Worm (Caenorhabditis elegans) whole organism, L2 larva: ENCODE measurements around the gene T28F12.1.

Source experiments
- blmp-1 ChIP-seq: sonication (generic microtip); optimal IDR thresholded peaks from 2 replicates; lab custom pipeline; 2017; ENCODE audit warnings: missing genetic modification characterization, mild to moderate bottlenecking, missing compliant biosample characterization, antibody characterized with exemption, moderate library complexity; ENCODE audit not compliant: insufficient read depth
- nhr-12 ChIP-seq: fragments of 150-350 bp; optimal IDR thresholded peaks from 2 replicates; lab custom pipeline; 2014; ENCODE audit warnings: missing biosample characterization, missing genetic modification characterization
- nhr-23 ChIP-seq: fragments of 150-350 bp; optimal IDR thresholded peaks from 2 replicates; lab custom pipeline; 2014; ENCODE audit warnings: missing biosample characterization, missing genetic modification reagents, missing genetic modification characterization
- nhr-237 ChIP-seq: fragments of 150-350 bp; optimal IDR thresholded peaks from 2 replicates; lab custom pipeline; 2014; ENCODE audit warnings: missing biosample characterization, missing genetic modification characterization
- sem-4 ChIP-seq: fragments of 150-350 bp; optimal IDR thresholded peaks from 2 replicates; lab custom pipeline; 2014; ENCODE audit warnings: missing biosample characterization, missing genetic modification reagents, missing genetic modification characterization
- snpc-4 ChIP-seq: fragments of 150-350 bp; optimal IDR thresholded peaks from 2 replicates; lab custom pipeline; 2014; ENCODE audit warnings: missing biosample characterization, missing genetic modification characterization
- unc-62 ChIP-seq: fragments of 150-350 bp; optimal IDR thresholded peaks from 2 replicates; lab custom pipeline; 2014; ENCODE audit warnings: missing biosample characterization, missing genetic modification reagents, missing genetic modification characterization
- zag-1 ChIP-seq: fragments of 150-350 bp; optimal IDR thresholded peaks from 2 replicates; lab custom pipeline; 2014; ENCODE audit warnings: missing biosample characterization, missing genetic modification characterization

ce11 chrV:4527934-4528333, 15.1 kb downstream of the T28F12.1 start:
- TF ChIP-seq sem-4 (tag; lab: Kevin White, UChicago) = no peak
- no peak for TF ChIP-seq snpc-4
- no peak for TF ChIP-seq nhr-237 (tag; lab: Kevin White, UChicago)
- TF ChIP-seq unc-62 (GFP tag; lab: Kevin White, UChicago) = no peak
- no peak for TF ChIP-seq nhr-23
- no peak for TF ChIP-seq blmp-1 (tag; lab: Kevin White, UChicago)
- TF ChIP-seq nhr-12 (tag; lab: Kevin White, UChicago) = no peak
- no peak for TF ChIP-seq zag-1 (tag; lab: Kevin White, UChicago)
